Worm (Caenorhabditis elegans): ENCODE measurements around the gene bpnt-1.
A peak's percentile ranks its signal among the peaks of the same experiment; 100 is the strongest.

bpnt-1 gene

DNA sequence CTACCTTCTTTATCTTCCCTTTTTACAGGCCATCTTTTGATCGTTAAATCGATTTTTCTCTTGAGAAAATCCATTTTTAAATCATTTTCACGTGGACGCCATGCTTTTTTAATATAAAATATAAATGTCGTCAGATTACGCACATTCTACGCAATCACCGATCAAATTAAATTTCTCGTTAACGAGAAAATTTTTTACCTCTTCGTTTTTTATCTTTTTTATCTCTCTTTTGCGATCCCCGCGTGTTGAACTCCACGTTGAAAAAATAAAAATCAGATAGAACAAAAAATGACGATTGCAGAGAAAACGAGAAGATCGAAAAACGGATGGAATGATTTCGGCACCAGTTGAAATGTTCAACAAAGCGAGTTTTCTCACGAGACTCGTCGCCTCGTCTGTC lies at the start of gene bpnt-1:
Gene bpnt-1, plus strand, starts transcription at position 301 of the 400 bp plus-strand sequence.
- TF ChIP-seq dao-5 (tag; optimal IDR thresholded peaks at IDR 0.05) (no peak), W03F9.2 (tag; optimal IDR thresholded peaks at IDR 0.05) (no peak), him-1 (tag; optimal IDR thresholded peaks at IDR 0.05) (no peak)

DNA sequence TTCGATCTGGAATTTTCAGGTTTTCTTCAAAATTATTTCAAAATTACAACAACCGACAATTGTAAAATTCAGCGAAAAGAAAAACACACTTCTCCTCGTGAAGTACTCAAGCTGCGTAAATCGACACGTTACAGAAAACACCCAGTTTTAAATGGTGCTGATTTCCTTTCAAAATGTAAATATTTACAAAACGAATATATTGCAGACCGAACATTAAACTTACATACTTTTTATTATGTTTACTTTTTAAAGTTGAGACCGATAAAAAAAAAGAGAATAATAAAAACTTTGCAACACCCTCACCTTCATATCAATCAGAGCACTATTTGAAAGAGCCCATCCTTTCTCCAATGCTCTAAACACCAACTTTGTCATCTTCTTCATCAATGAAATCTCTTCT lies 49.2 kb upstream of the bpnt-1 start:
- TF ChIP-seq him-1 (tag; optimal IDR thresholded peaks at IDR 0.05) = no peak
- TF ChIP-seq W03F9.2 (tag; optimal IDR thresholded peaks at IDR 0.05) = no peak
- no peak for TF ChIP-seq dao-5 (tag; optimal IDR thresholded peaks at IDR 0.05)

DNA sequence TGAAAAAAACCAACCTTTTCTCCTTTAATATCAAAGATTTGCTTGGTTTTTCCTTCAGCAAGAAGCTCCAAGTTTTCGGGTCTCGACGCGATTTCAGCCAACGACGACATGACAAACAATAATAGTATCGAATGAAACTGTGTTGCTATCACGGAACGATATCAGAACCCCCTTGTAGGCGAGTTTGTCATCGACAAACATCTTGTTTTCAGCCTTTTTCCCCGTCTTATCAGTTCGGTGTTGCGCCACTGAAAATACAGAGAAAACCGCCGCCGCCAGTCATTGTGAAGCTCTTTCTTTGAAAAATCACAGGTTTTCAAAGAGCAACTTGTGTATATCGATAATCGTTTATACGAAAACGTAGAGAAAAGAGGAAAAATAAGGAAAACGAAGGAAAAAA lies 47.6 kb upstream of the bpnt-1 start, which contains the start of gene paic-1:
Gene paic-1, minus strand, starts transcription at position 120 of the 400 bp plus-strand sequence.
- TF ChIP-seq dao-5 (tag; optimal IDR thresholded peaks at IDR 0.05) (no peak), W03F9.2 (tag; optimal IDR thresholded peaks at IDR 0.05) (no peak), him-1 (tag; optimal IDR thresholded peaks at IDR 0.05) (no peak)

DNA sequence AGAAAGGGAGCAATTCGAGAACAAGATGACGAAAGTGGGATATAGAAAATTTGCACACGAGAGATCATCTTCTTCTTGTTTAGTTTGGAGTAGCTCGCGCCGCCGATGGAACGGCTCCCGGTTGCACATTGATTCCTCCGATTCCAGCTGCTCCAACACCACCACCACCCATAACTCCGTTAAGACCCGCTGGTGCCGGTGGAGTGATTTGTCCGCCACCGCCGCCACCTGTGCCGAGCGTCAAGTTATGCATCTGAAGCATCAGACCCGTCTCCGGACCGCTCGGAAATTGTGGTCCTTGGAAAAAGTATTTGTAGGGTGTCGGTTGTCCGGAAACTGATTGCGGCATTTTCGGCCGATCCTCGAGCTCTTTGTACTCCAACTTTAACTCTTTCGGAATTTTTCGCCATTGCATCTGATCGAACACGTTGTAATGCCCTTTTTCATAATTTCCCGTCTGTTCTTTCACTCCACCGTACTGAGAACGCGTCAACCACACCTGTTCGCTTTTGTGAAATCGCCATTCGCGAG lies 47.1 kb upstream of the bpnt-1 start:
- TF ChIP-seq W03F9.2 (tag; optimal IDR thresholded peaks at IDR 0.05) (no peak), dao-5 (tag; optimal IDR thresholded peaks at IDR 0.05) (no peak), him-1 (tag; optimal IDR thresholded peaks at IDR 0.05) (no peak)

DNA sequence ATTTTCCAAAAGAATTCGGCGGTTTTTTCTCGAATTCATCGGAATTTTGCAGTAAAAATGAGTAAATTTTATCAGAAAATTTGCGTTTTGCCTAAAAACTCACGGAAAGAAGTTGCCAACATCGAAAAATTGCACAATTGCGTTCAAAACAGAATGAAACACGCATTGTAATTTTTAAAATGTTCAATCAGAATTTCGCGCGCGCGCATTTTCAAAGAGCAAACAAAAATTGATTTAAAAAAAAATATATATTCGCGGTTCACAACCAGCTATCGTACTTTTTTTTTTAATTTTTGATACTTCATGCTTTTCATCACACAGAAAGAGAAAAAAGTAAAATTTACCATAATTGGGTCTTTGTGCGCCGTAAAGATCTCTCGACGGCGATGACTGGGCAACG lies 45.2 kb upstream of the bpnt-1 start:
- no peak for TF ChIP-seq dao-5 (tag; optimal IDR thresholded peaks at IDR 0.05)
- no peak for TF ChIP-seq W03F9.2 (tag; optimal IDR thresholded peaks at IDR 0.05)
- TF ChIP-seq him-1 (tag; optimal IDR thresholded peaks at IDR 0.05) = no peak

DNA sequence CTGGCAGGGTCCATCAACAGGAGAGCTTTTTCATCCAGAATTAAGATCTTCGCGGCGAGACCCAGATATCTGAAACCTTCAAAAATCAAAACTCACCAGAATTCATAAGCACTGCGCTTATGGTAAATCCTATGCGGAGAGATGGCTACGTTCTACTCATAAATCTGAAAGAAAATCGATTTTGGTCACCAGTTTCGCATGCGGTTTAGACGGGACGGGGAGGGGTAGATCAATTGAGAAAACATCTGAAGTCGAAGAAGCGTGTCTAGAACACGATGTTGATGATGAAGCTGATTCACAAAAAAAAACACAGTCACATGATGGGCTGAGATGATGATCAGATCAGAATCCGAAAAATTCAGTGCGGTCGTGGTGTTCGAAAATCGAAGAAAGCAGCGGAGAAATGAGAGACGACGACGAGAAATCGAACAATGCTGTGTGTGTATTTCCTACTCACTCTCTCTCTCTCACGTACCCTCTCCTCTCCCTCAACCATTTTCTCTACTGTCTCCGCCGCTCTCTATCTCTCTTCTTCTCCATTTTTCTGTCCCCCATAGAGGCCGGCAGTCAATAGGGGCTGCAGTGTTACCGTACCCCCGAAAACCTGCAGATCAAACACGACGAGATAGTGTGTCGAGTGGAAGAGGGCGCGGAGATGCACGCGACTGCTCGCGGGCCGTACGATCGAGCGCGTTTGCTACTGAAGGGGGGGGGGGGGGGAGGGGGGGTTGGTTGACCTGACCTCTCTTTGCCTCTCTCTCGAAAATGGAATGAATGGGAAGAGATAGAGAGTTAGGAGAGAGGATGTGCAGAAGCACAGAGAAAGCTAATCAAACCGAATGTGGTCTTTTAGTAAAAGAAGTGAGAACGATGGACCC lies 43.5 kb upstream of the bpnt-1 start, which contains the start of gene ntl-2:
Gene ntl-2, minus strand, starts transcription at position 171 of the 878 bp plus-strand sequence.
- TF ChIP-seq W03F9.2 (tag; optimal IDR thresholded peaks at IDR 0.05) (peak; percentile 79), him-1 (tag; optimal IDR thresholded peaks at IDR 0.05) (peak; percentile 79), dao-5 (tag; optimal IDR thresholded peaks at IDR 0.05) (no peak)

DNA sequence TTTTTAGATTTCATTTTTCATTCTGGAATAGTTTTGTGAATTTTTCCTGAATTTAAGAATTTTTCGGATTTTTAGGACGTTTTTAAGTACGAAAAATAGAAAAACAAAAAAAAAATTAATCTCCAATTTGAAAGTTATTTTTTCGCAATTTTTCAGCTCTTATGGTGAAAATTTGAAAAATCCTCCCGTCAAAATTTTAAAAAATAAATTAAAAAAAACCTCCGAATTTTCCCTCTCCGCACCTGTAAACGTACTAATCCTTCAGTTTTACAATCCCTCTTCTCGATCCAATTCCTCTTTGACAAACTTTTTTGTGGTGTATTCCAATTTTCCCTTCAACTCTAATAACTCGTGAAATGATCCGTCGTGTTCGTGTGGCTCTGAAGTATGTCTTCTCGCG lies 41.9 kb upstream of the bpnt-1 start, which contains the start of gene B0286.1:
Gene B0286.1, plus strand, starts transcription at position 301 of the 400 bp plus-strand sequence.
- TF ChIP-seq him-1 (tag; optimal IDR thresholded peaks at IDR 0.05) (no peak), dao-5 (tag; optimal IDR thresholded peaks at IDR 0.05) (no peak), W03F9.2 (tag; optimal IDR thresholded peaks at IDR 0.05) (no peak)

DNA sequence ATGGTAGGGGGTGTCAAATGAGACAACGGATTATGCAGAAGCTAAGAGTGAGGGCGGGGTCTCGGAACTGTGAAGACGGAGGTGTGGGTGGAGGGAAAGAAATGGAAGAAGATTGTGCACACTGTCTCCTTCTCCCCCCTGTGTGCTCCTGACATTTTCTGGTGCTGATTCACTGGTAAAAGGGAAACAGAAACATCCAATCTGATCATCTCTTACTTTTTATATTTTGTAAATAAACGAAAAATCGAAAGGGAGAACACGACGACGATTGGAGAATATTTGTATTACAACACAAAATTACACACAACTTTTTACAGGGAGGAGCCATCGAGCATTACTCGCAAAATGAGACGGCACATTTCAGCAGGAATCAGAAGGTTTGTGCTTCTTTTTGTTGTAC lies 36.8 kb upstream of the bpnt-1 start, which contains the start of gene fkh-6:
Gene fkh-6, minus strand, starts transcription at position 101 of the 400 bp plus-strand sequence.
- TF ChIP-seq dao-5 (tag; optimal IDR thresholded peaks at IDR 0.05) (no peak), W03F9.2 (tag; optimal IDR thresholded peaks at IDR 0.05) (no peak), him-1 (tag; optimal IDR thresholded peaks at IDR 0.05) (no peak)

DNA sequence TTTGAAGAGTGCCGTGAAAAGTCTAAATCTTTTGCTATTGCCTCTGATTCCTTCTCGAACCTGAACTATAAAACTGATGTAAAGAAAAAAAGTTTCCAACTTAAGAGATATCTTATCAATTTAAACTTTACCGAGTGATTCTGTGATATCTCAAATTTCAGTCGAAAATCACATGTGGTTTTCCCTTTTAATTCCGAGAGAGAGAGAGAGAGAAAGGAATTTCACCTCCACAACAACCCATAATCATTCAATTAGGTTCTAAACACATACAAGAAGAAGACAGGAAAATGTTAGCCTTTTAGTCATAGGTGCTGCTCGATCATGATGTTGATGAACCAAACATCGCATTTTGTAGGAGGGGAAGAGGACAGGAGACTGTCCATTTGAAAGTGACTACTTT lies 29.0 kb upstream of the bpnt-1 start:
- TF ChIP-seq W03F9.2 (tag; optimal IDR thresholded peaks at IDR 0.05) = no peak
- TF ChIP-seq dao-5 (tag; optimal IDR thresholded peaks at IDR 0.05) = no peak
- no peak for TF ChIP-seq him-1 (tag; optimal IDR thresholded peaks at IDR 0.05)

DNA sequence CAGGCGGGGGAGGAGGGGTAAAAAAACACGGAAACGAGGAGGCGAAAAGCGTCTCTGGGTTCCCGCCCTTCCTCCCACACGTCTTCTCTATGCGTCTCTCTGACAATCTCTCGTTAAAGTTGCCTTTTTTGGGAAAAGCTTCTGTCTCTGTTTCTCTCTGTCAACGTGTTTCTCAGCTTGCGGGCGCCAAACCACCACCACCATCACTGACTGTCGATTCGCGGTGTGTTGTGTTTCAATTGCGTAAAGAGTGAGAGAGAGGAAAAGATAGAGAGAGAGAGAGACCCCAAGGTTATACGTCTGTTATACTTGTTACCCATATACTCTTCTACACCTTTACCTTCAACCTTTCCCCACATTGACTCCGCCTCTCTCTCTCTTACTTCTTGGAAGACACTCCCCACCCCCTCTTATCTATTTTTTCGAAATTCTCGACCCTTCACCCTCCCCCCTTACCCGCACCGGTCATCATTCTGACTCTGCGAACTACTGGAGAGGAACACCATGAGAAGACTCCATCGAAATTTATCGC lies 27.5 kb upstream of the bpnt-1 start, which contains the start of gene mlt-7:
Gene mlt-7, plus strand, starts transcription at position 482 of the 532 bp plus-strand sequence.
- TF ChIP-seq dao-5 (tag; optimal IDR thresholded peaks at IDR 0.05) (no peak), him-1 (tag; optimal IDR thresholded peaks at IDR 0.05) (no peak), W03F9.2 (tag; optimal IDR thresholded peaks at IDR 0.05) (no peak)

DNA sequence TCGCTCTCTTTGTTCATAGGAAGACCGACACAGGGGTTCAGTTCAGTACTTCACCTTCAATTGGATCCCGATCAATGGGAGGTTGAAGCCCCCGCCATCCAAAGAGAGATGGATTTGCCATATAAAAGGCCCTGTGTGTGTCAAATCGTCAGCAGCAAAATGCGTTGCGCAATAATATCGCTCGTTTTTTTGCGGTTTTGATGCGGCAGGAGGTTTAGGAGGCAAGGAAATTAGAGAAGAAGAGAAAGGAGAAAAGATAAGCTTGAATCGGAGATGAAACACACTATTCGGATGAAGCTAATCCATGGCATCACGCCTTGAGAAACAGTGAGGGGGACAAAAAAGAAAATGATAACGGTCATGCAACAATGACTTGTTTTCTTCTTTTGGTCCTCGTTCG lies 25.6 kb upstream of the bpnt-1 start:
- TF ChIP-seq him-1 (tag; optimal IDR thresholded peaks at IDR 0.05) (no peak), dao-5 (tag; optimal IDR thresholded peaks at IDR 0.05) (no peak), W03F9.2 (tag; optimal IDR thresholded peaks at IDR 0.05) (no peak)

DNA sequence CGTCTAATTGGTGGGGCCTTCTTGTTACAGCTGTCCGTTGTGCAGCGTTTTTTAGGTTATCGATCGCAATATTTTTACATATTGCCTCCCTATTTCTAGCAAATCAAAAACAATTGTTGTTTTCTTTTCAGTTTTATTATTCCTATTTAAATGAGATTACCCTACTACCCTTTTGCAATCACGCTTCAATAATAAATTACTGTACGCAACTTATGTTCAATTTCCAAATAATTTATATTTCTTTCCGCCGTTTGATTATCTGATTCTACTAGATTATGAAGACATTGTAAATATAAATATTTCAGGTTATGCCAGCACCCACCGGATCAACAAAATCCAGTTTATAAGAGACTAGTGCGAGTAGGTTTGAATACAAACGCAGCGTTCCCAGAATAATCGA lies 14.7 kb upstream of the bpnt-1 start, which contains the start of gene ZK430.5:
Gene ZK430.5, plus strand, starts transcription at position 301 of the 400 bp plus-strand sequence.
- TF ChIP-seq him-1 (tag; optimal IDR thresholded peaks at IDR 0.05) = no peak
- no peak for TF ChIP-seq dao-5 (tag; optimal IDR thresholded peaks at IDR 0.05)
- TF ChIP-seq W03F9.2 (tag; optimal IDR thresholded peaks at IDR 0.05) = no peak

DNA sequence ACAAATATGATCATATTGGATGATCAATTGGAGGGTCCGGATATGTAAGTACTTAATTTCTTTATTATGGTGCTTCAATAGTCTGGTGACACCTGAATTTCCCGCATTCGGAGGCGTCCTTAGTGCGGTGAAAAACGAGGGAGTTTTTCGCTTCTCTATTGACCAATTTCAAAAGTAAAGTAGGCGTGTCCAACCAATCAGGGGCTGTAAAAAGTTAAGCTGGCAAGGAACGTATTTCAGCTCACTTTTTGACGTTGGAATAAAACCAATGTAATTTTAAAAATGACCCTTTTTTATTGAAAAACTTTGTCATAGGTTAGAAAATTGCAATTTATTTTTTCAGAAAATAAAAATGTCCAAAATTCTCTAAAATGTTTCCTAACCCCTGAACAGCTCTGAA lies 10.4 kb upstream of the bpnt-1 start:
- TF ChIP-seq W03F9.2 (tag; optimal IDR thresholded peaks at IDR 0.05) (no peak), dao-5 (tag; optimal IDR thresholded peaks at IDR 0.05) (no peak), him-1 (tag; optimal IDR thresholded peaks at IDR 0.05) (no peak)

DNA sequence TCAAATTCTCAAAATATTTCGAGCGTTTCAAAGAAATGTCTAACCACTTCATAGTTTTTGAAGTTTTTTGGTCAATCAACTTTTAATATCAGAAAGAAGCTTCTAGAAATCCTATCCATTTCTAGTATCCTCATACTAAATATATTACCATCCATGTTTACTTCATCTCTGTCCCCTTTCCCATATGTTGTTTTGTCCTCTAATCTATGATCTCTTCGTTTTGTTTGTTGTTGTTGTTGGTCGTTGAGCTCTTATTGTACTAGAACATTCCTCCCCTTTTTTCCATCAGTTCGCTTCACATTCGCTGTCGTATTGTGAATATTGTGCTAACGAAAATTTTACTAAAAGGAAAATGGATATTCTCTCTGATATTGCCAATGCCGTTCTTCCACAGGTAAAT lies 2.7 kb upstream of the bpnt-1 start, which contains the start of gene sod-5:
Gene sod-5, plus strand, starts transcription at position 301 of the 400 bp plus-strand sequence.
- no peak for TF ChIP-seq him-1 (tag; optimal IDR thresholded peaks at IDR 0.05)
- no peak for TF ChIP-seq dao-5 (tag; optimal IDR thresholded peaks at IDR 0.05)
- TF ChIP-seq W03F9.2 (tag; optimal IDR thresholded peaks at IDR 0.05) = no peak

Measured in whole organism, L4/young adult.